Fruit fly (Drosophila melanogaster) whole organism, embryonic: ENCODE results near the gene sdt.
A peak's percentile ranks its signal among the peaks of the same experiment; 100 is the strongest.

Experiments
- Ada2b ChIP-seq: fragments of 200-800 bp; sonication (Bioruptor generic); IDR thresholded peaks from 2 replicates; pipeline ENCODE4 v1.3.6; 2022; ENCODE audit warnings: missing biosample characterization, missing genetic modification characterization
- Antp ChIP-seq: fragments of 200-800 bp; sonication (Bioruptor generic); optimal IDR thresholded peaks from 3 replicates; lab custom pipeline; 2016; ENCODE audit warnings: missing biosample characterization, missing genetic modification characterization
- B-H2 ChIP-seq: fragments of 200-800 bp; sonication (Bioruptor generic); optimal IDR thresholded peaks from 2 replicates; lab custom pipeline; 2018; ENCODE audit warnings: missing biosample characterization, mild to moderate bottlenecking, missing genetic modification characterization
- BEAF-32 ChIP-seq: fragments of 200-800 bp; sonication (Bioruptor generic); optimal IDR thresholded peaks from 3 replicates; lab custom pipeline; 2017; ENCODE audit warnings: missing biosample characterization, missing genetic modification characterization, mild to moderate bottlenecking, moderate library complexity, missing genetic modification reagents
- BtbVII ChIP-seq: fragments of 200-800 bp; sonication (Bioruptor generic); optimal IDR thresholded peaks from 3 replicates; lab custom pipeline; 2017; ENCODE audit warnings: missing biosample characterization, mild to moderate bottlenecking, missing genetic modification characterization
- CG10431 ChIP-seq: fragments of 200-800 bp; sonication (Bioruptor generic); optimal IDR thresholded peaks from 3 replicates; lab custom pipeline; 2018; ENCODE audit warnings: missing biosample characterization, mild to moderate bottlenecking, missing genetic modification characterization
- CG1602 ChIP-seq: fragments of 200-800 bp; sonication (Bioruptor generic); optimal IDR thresholded peaks from 3 replicates; lab custom pipeline; 2016; ENCODE audit warnings: missing biosample characterization, missing genetic modification characterization
- CG1647 ChIP-seq: fragments of 200-800 bp; sonication (Bioruptor generic); optimal IDR thresholded peaks from 3 replicates; lab custom pipeline; 2016; ENCODE audit warnings: missing biosample characterization, missing genetic modification characterization
- CG17912 ChIP-seq: fragments of 200-800 bp; sonication (Bioruptor generic); optimal IDR thresholded peaks from 2 replicates; lab custom pipeline; 2018; ENCODE audit warnings: missing biosample characterization, mild to moderate bottlenecking, missing genetic modification characterization
- CG1792 ChIP-seq: fragments of 200-800 bp; sonication (Bioruptor generic); optimal IDR thresholded peaks from 2 replicates; lab custom pipeline; 2016; ENCODE audit warnings: missing biosample characterization, missing genetic modification characterization
- CG31224 ChIP-seq: fragments of 200-800 bp; sonication (Bioruptor generic); IDR thresholded peaks from 2 replicates; pipeline ENCODE4 v1.3.6; 2022; ENCODE audit warnings: missing biosample characterization, missing genetic modification characterization
- CG34224 ChIP-seq: fragments of 200-800 bp; sonication (Bioruptor generic); IDR thresholded peaks from 3 replicates; pipeline ENCODE4 v1.3.6; 2022; ENCODE audit warnings: missing biosample characterization, missing genetic modification characterization; ENCODE audit not compliant: partially characterized antibody
- CG4328 ChIP-seq: fragments of 200-800 bp; sonication (Bioruptor generic); optimal IDR thresholded peaks from 3 replicates; lab custom pipeline; 2017; ENCODE audit warnings: missing biosample characterization, missing genetic modification reagents, missing genetic modification characterization
- CG4730 ChIP-seq: fragments of 200-800 bp; sonication (Bioruptor generic); IDR thresholded peaks from 2 replicates; pipeline ENCODE4 v1.3.6; 2022; ENCODE audit warnings: missing biosample characterization, missing genetic modification characterization
- CG6175 ChIP-seq: fragments of 200-800 bp; sonication (Bioruptor generic); IDR thresholded peaks from 3 replicates; pipeline ENCODE4 v1.3.6; 2022; ENCODE audit warnings: missing biosample characterization, missing genetic modification characterization
- CG6813 ChIP-seq: fragments of 200-800 bp; sonication (Bioruptor generic); optimal IDR thresholded peaks from 2 replicates; lab custom pipeline; 2017; ENCODE audit warnings: missing biosample characterization, missing genetic modification characterization, mild to moderate bottlenecking, moderate library complexity, missing genetic modification reagents
- CG7987 ChIP-seq: fragments of 200-800 bp; sonication (Bioruptor generic); optimal IDR thresholded peaks from 2 replicates; lab custom pipeline; 2018; ENCODE audit warnings: missing biosample characterization, mild to moderate bottlenecking, missing genetic modification characterization, moderate library complexity
- CG8478 ChIP-seq: fragments of >200 bp; optimal IDR thresholded peaks from 2 replicates; lab custom pipeline; 2018
- CG9609 ChIP-seq: fragments of 200-800 bp; sonication (Bioruptor generic); optimal IDR thresholded peaks from 3 replicates; lab custom pipeline; 2016; ENCODE audit warnings: missing biosample characterization, missing genetic modification characterization
- CG9932 ChIP-seq: fragments of 200-800 bp; sonication (Bioruptor generic); IDR thresholded peaks from 2 replicates; pipeline ENCODE4 v1.3.6; 2022; ENCODE audit warnings: missing biosample characterization, missing genetic modification characterization
- Camta ChIP-seq: fragments of 200-800 bp; sonication (Bioruptor generic); optimal IDR thresholded peaks from 2 replicates; lab custom pipeline; 2016; ENCODE audit warnings: missing biosample characterization, missing genetic modification characterization
- Dll ChIP-seq: fragments of 200-800 bp; sonication (Bioruptor generic); IDR thresholded peaks from 4 replicates; pipeline ENCODE4 v1.3.6; 2022; ENCODE audit warnings: missing biosample characterization, missing genetic modification characterization; ENCODE audit not compliant: partially characterized antibody
- ERR ChIP-seq: fragments of 200-800 bp; sonication (Bioruptor generic); optimal IDR thresholded peaks from 2 replicates; lab custom pipeline; 2016; ENCODE audit warnings: missing biosample characterization, missing genetic modification characterization
- Fer2 ChIP-seq: fragments of 200-800 bp; sonication (Bioruptor generic); optimal IDR thresholded peaks from 2 replicates; lab custom pipeline; 2018; ENCODE audit warnings: missing biosample characterization, mild to moderate bottlenecking, missing genetic modification characterization, moderate library complexity
- Gug ChIP-seq: fragments of 200-800 bp; sonication (Bioruptor generic); IDR thresholded peaks from 4 replicates; pipeline ENCODE4 v1.3.6; 2022; ENCODE audit warnings: missing biosample characterization, missing genetic modification characterization
- H2.0 ChIP-seq: fragments of 200-800 bp; sonication (Bioruptor generic); IDR thresholded peaks from 2 replicates; pipeline ENCODE4 v1.3.6; 2022; ENCODE audit warnings: missing biosample characterization, missing genetic modification characterization
- MBD-R2 ChIP-seq: fragments of 200-800 bp; sonication (Bioruptor generic); IDR thresholded peaks from 2 replicates; pipeline ENCODE4 v1.3.6; 2022; ENCODE audit warnings: missing biosample characterization, missing genetic modification characterization
- NK7.1 ChIP-seq: fragments of 200-800 bp; sonication (Bioruptor generic); optimal IDR thresholded peaks from 3 replicates; lab custom pipeline; 2016; ENCODE audit warnings: missing biosample characterization, missing genetic modification characterization
- Oaz ChIP-seq: fragments of 200-800 bp; sonication (Bioruptor generic); IDR thresholded peaks from 2 replicates; pipeline ENCODE4 v1.3.6; 2022; ENCODE audit warnings: missing biosample characterization, missing genetic modification characterization
- Pdp1 ChIP-seq, 2 experiments: fragments of 200-800 bp; sonication (Bioruptor generic); optimal IDR thresholded peaks; 3 replicates each; lab custom pipeline; 2016; ENCODE audit warnings: missing biosample characterization in 2 of 2, missing genetic modification characterization in 2 of 2, mild to moderate bottlenecking in 1 of 2, moderate library complexity in 1 of 2
- Taf1 ChIP-seq: fragments of 200-800 bp; sonication (Bioruptor generic); IDR thresholded peaks from 2 replicates; pipeline ENCODE4 v1.3.6; 2022; ENCODE audit warnings: missing biosample characterization, missing genetic modification characterization
- ab ChIP-seq: fragments of 200-800 bp; sonication (Bioruptor generic); optimal IDR thresholded peaks from 2 replicates; lab custom pipeline; 2016; ENCODE audit warnings: missing biosample characterization, missing genetic modification characterization
- aop ChIP-seq: fragments of 200-800 bp; sonication (Bioruptor generic); IDR thresholded peaks from 2 replicates; pipeline ENCODE4 v1.3.6; 2022; ENCODE audit warnings: missing biosample characterization, missing genetic modification characterization
- bab2 ChIP-seq: fragments of 200-800 bp; sonication (Bioruptor generic); optimal IDR thresholded peaks from 2 replicates; lab custom pipeline; 2016; ENCODE audit warnings: missing biosample characterization, missing genetic modification characterization
- cas ChIP-seq: fragments of 200-800 bp; sonication (Bioruptor generic); IDR thresholded peaks from 2 replicates; pipeline ENCODE4 v1.3.6; 2022; ENCODE audit warnings: missing biosample characterization, missing genetic modification characterization
- caup ChIP-seq: fragments of 200-800 bp; sonication (Bioruptor generic); optimal IDR thresholded peaks from 3 replicates; lab custom pipeline; 2017; ENCODE audit warnings: missing biosample characterization, mild to moderate bottlenecking, missing genetic modification characterization, moderate library complexity; ENCODE audit not compliant: severe bottlenecking
- cg ChIP-seq: fragments of 200-800 bp; sonication (Bioruptor generic); optimal IDR thresholded peaks from 3 replicates; lab custom pipeline; 2019; ENCODE audit warnings: missing biosample characterization, mild to moderate bottlenecking, missing genetic modification characterization, moderate library complexity
- dmrt99B ChIP-seq: fragments of 200-800 bp; sonication (Bioruptor generic); optimal IDR thresholded peaks from 2 replicates; lab custom pipeline; 2018; ENCODE audit warnings: missing biosample characterization, mild to moderate bottlenecking, missing genetic modification characterization, moderate library complexity
- ems ChIP-seq: fragments of 200-800 bp; sonication (Bioruptor generic); optimal IDR thresholded peaks from 3 replicates; lab custom pipeline; 2016; ENCODE audit warnings: missing biosample characterization, missing genetic modification characterization
- gcm2 ChIP-seq: fragments of 200-800 bp; sonication (Bioruptor generic); optimal IDR thresholded peaks from 2 replicates; lab custom pipeline; 2016; ENCODE audit warnings: missing biosample characterization, missing genetic modification characterization
- insv ChIP-seq, 2 experiments: fragments of 200-800 bp; sonication (Bioruptor generic); optimal IDR thresholded peaks; 3 replicates each; lab custom pipeline; 2016 to 2018; ENCODE audit warnings: missing biosample characterization in 2 of 2, missing genetic modification characterization in 2 of 2
- lov ChIP-seq, 2 experiments: fragments of 200-800 bp in 1 of 2; fragments of >200 bp in 1 of 2; sonication (Bioruptor generic) in 1 of 2; IDR thresholded peaks in 1 of 2; optimal IDR thresholded peaks in 1 of 2; 2 replicates in 1 of 2; 3 replicates in 1 of 2; pipeline versions ENCODE4 v1.3.6 to Lab custom; 2017 to 2022; ENCODE audit warnings: missing biosample characterization in 1 of 2, missing genetic modification characterization in 1 of 2
- nau ChIP-seq: fragments of 200-800 bp; sonication (Bioruptor generic); optimal IDR thresholded peaks from 3 replicates; lab custom pipeline; 2017; ENCODE audit warnings: missing biosample characterization, mild to moderate bottlenecking, missing genetic modification characterization, missing genetic modification reagents
- p53 ChIP-seq: fragments of 200-800 bp; sonication (Bioruptor generic); optimal IDR thresholded peaks from 2 replicates; lab custom pipeline; 2016; ENCODE audit warnings: missing biosample characterization, missing genetic modification characterization
- pita ChIP-seq: fragments of 200-800 bp; sonication (Bioruptor generic); optimal IDR thresholded peaks from 2 replicates; lab custom pipeline; 2017; ENCODE audit warnings: missing biosample characterization, mild to moderate bottlenecking, missing genetic modification characterization
- ranshi ChIP-seq: fragments of 200-800 bp; sonication (Bioruptor generic); IDR thresholded peaks from 2 replicates; pipeline ENCODE4 v1.3.6; 2022; ENCODE audit warnings: missing biosample characterization, missing genetic modification characterization
- ro ChIP-seq: fragments of 200-800 bp; sonication (Bioruptor generic); IDR thresholded peaks from 2 replicates; pipeline ENCODE4 v1.3.6; 2022; ENCODE audit warnings: missing biosample characterization, missing genetic modification characterization
- run ChIP-seq: fragments of 200-800 bp; sonication (Bioruptor generic); optimal IDR thresholded peaks from 3 replicates; lab custom pipeline; 2018; ENCODE audit warnings: missing biosample characterization, mild to moderate bottlenecking, missing genetic modification characterization
- slou ChIP-seq: fragments of 200-800 bp; sonication (Bioruptor generic); optimal IDR thresholded peaks from 3 replicates; lab custom pipeline; 2016; ENCODE audit warnings: missing biosample characterization, missing genetic modification characterization
- stc ChIP-seq: fragments of 200-800 bp; sonication (Bioruptor generic); IDR thresholded peaks from 2 replicates; pipeline ENCODE4 v1.3.6; 2022; ENCODE audit warnings: missing biosample characterization, missing genetic modification characterization
- unc-4 ChIP-seq: fragments of 200-800 bp; sonication (Bioruptor generic); IDR thresholded peaks from 2 replicates; pipeline ENCODE4 v1.3.6; 2022; ENCODE audit warnings: missing biosample characterization, missing genetic modification characterization; ENCODE audit not compliant: partially characterized antibody

The sdt gene

dm6 chrX:8211094-8211730, 32.9 kb downstream of the sdt start (continued):
- TF ChIP-seq nau (GFP tag; lab: Kevin White, UChicago) (no peak), H2.0 (no peak), run (tag; lab: Kevin White, UChicago) (no peak), Antp (no peak), caup (no peak), ro (GFP tag; lab: Robert Waterston, UW) (no peak), B-H2 (no peak), BEAF-32 (GFP tag; lab: Kevin White, UChicago) (no peak), CG31224 (GFP tag; lab: Robert Waterston, UW) (no peak), CG17912 (GFP tag; lab: Kevin White, UChicago) (no peak), CG7987 (GFP tag; lab: Kevin White, UChicago) (no peak), Camta (GFP tag; lab: Kevin White, UChicago) (no peak), CG6175 (no peak), CG34224 (no peak), insv (GFP tag; optimal IDR thresholded peaks at IDR 0.05; lab: Kevin White, UChicago) (no peak), Fer2 (tag; lab: Kevin White, UChicago) (no peak), CG8478 (lab: Kevin White, UChicago) (no peak), cas (GFP tag; lab: Robert Waterston, UW) (no peak), aop (no peak), CG4730 (GFP tag; lab: Robert Waterston, UW) (no peak), CG4328 (GFP tag; lab: Kevin White, UChicago) (no peak), CG6813 (GFP tag; lab: Kevin White, UChicago) (no peak), CG1792 (GFP tag; lab: Kevin White, UChicago) (no peak), ranshi (no peak), CG10431 (no peak), Oaz (GFP tag; lab: Robert Waterston, UW) (no peak), dmrt99B (tag; lab: Kevin White, UChicago) (peak; percentile 10), NK7.1 (GFP tag; lab: Kevin White, UChicago) (no peak), unc-4 (no peak), Ada2b (GFP tag; lab: Robert Waterston, UW) (no peak), CG1647 (GFP tag; lab: Kevin White, UChicago) (no peak), Dll (GFP tag; lab: Robert Waterston, UW) (no peak), Pdp1 (GFP tag; optimal IDR thresholded peaks at IDR 0.05; lab: Kevin White, UChicago) (no peak), cg (GFP tag; lab: Kevin White, UChicago) (peak; percentile 24), Taf1 (GFP tag; lab: Robert Waterston, UW) (no peak), lov (optimal IDR thresholded peaks at IDR 0.05; lab: Kevin White, UChicago) (no peak), lov (GFP tag; IDR thresholded peaks at IDR 0.05; lab: Robert Waterston, UW) (no peak), MBD-R2 (GFP tag; lab: Robert Waterston, UW) (no peak), stc (GFP tag; lab: Robert Waterston, UW) (no peak), gcm2 (GFP tag; lab: Kevin White, UChicago) (no peak), Gug (GFP tag; lab: Robert Waterston, UW) (no peak), p53 (GFP tag; lab: Kevin White, UChicago) (no peak), ab (no peak), pita (GFP tag; lab: Kevin White, UChicago) (no peak), CG9609 (no peak), ems (GFP tag; lab: Kevin White, UChicago) (no peak), CG1602 (GFP tag; lab: Kevin White, UChicago) (no peak), BtbVII (GFP tag; lab: Kevin White, UChicago) (no peak), ERR (GFP tag; lab: Kevin White, UChicago) (no peak), bab2 (GFP tag; lab: Kevin White, UChicago) (peak; percentile 23), CG9932 (GFP tag; lab: Robert Waterston, UW) (no peak), slou (GFP tag; lab: Kevin White, UChicago) (no peak)
